Fruit fly (Drosophila melanogaster): ENCODE data around the gene Spindly.

Spindly gene

dm6 chr2L:3478034-3478880 lies 51.9 kb downstream of the Spindly start, which contains the start of gene Thor (continued):
- TF ChIP-seq Hsf (GFP tag; optimal IDR thresholded peaks at IDR 0.05): peak; percentile 36
- TF ChIP-seq CG32772 (GFP tag; IDR thresholded peaks at IDR 0.05): no peak
- peak; percentile 67 for TF ChIP-seq CG33213 (GFP tag; optimal IDR thresholded peaks at IDR 0.05)
- TF ChIP-seq Atf6 (GFP tag; IDR thresholded peaks at IDR 0.05): peak; percentile 79
- peak; percentile 69 for TF ChIP-seq CG17359 (tag; optimal IDR thresholded peaks at IDR 0.05)
- peak; percentile 61 for TF ChIP-seq CG17829 (tag; optimal IDR thresholded peaks at IDR 0.05)
- TF ChIP-seq B-H1 (GFP tag; IDR thresholded peaks at IDR 0.05): peak; percentile 38; the same call in 1 of the 3 replicates
- TF ChIP-seq en (GFP tag; optimal IDR thresholded peaks at IDR 0.05): peak; percentile 50
- TF ChIP-seq vnd (GFP tag; IDR thresholded peaks at IDR 0.05; ENCODE audit: partially characterized antibody): no peak
- no peak for TF ChIP-seq Lim3 (GFP tag; IDR thresholded peaks at IDR 0.05)
- no peak for TF ChIP-seq Gsc (GFP tag; IDR thresholded peaks at IDR 0.05)
- peak; percentile 22 for TF ChIP-seq CG9609 (GFP tag; optimal IDR thresholded peaks at IDR 0.05)
- no peak for TF ChIP-seq Ptx1 (GFP tag; IDR thresholded peaks at IDR 0.05)
- TF ChIP-seq crc (GFP tag; optimal IDR thresholded peaks at IDR 0.05): peak; percentile 58
- TF ChIP-seq CG13287 (GFP tag; IDR thresholded peaks at IDR 0.05; ENCODE audit: partially characterized antibody): peak; percentile 58
- peak; percentile 45 for TF ChIP-seq CG8089 (GFP tag; optimal IDR thresholded peaks at IDR 0.05)
- TF ChIP-seq slou (GFP tag; optimal IDR thresholded peaks at IDR 0.05): peak; percentile 14
- peak; percentile 72 for TF ChIP-seq Bteb2 (GFP tag; optimal IDR thresholded peaks at IDR 0.05)
- TF ChIP-seq sens (GFP tag): peak; percentile 90
- TF ChIP-seq CG7963 (GFP tag; IDR thresholded peaks at IDR 0.05; ENCODE audit: partially characterized antibody): no peak
- TF ChIP-seq CG34422 (GFP tag; IDR thresholded peaks at IDR 0.05): peak; percentile 84; the same call in 1 of the 3 replicates
- TF ChIP-seq her (GFP tag; optimal IDR thresholded peaks at IDR 0.05): peak; percentile 87
- peak; percentile 69; the same call in 1 of the 2 replicates for TF ChIP-seq sim (GFP tag; IDR thresholded peaks at IDR 0.05)
- TF ChIP-seq CG11696 (GFP tag; IDR thresholded peaks at IDR 0.05): peak; percentile 53; the same call in 1 of the 2 replicates
- peak; percentile 17 for TF ChIP-seq trh (GFP tag; optimal IDR thresholded peaks at IDR 0.05)
- TF ChIP-seq CG13775 (GFP tag; optimal IDR thresholded peaks at IDR 0.05): peak; percentile 46
- no peak for TF ChIP-seq CG9215 (GFP tag; IDR thresholded peaks at IDR 0.05)
- peak; percentile 49 for TF ChIP-seq CG7786 (GFP tag; optimal IDR thresholded peaks at IDR 0.05)
- TF ChIP-seq TFAM (GFP tag; optimal IDR thresholded peaks at IDR 0.05): no peak
- peak; percentile 69 for TF ChIP-seq dati (GFP tag; IDR thresholded peaks at IDR 0.05)
- TF ChIP-seq corto (GFP tag; optimal IDR thresholded peaks at IDR 0.05): no peak
- no peak for TF ChIP-seq CG31388 (GFP tag; optimal IDR thresholded peaks at IDR 0.05)
- no peak for TF ChIP-seq pita (GFP tag; optimal IDR thresholded peaks at IDR 0.05)
- 0 out of 3 replicates have a peak, but pooled peaks have one; percentile 24 for TF ChIP-seq CG17361 (GFP tag; IDR thresholded peaks at IDR 0.05)
- peak; percentile 44 for TF ChIP-seq CG18262 (tag; optimal IDR thresholded peaks at IDR 0.05)
- peak; percentile 77 for TF ChIP-seq bcd (GFP tag; optimal IDR thresholded peaks at IDR 0.05)
- TF ChIP-seq hkb (optimal IDR thresholded peaks at IDR 0.05): no peak
- TF ChIP-seq hkb (GFP tag; IDR thresholded peaks at IDR 0.05): peak; percentile 71
- TF ChIP-seq Spps (tag; optimal IDR thresholded peaks at IDR 0.05): peak; percentile 21
- TF ChIP-seq CG1792 (GFP tag; optimal IDR thresholded peaks at IDR 0.05): peak; percentile 51
- peak; percentile 75 for TF ChIP-seq CG33557 (GFP tag; optimal IDR thresholded peaks at IDR 0.05)
- peak; percentile 78; the same call in 2 of the 3 replicates for TF ChIP-seq so (GFP tag; IDR thresholded peaks at IDR 0.05)
- peak; percentile 42 for TF ChIP-seq mam (GFP tag; optimal IDR thresholded peaks at IDR 0.05)
- peak; percentile 66; the same call in 1 of the 2 replicates for TF ChIP-seq HLH3B (GFP tag; IDR thresholded peaks at IDR 0.05)
- peak; percentile 41 for TF ChIP-seq psq (GFP tag; optimal IDR thresholded peaks at IDR 0.05)
- TF ChIP-seq maf-S (GFP tag; optimal IDR thresholded peaks at IDR 0.05): peak; percentile 44
- TF ChIP-seq Abd-B (GFP tag; optimal IDR thresholded peaks at IDR 0.05): no peak
- TF ChIP-seq fd3F (GFP tag; optimal IDR thresholded peaks at IDR 0.05): no peak
- TF ChIP-seq sd (tag; optimal IDR thresholded peaks at IDR 0.05): peak; percentile 72
- peak; percentile 23; the same call in 1 of the 2 replicates for TF ChIP-seq E2f1 (GFP tag; IDR thresholded peaks at IDR 0.05)

Data from whole organism, embryonic.